Fruit fly (Drosophila melanogaster) whole organism, embryonic: ENCODE measurements around the gene CG12620.

Experiments
- Hr51 ChIP-seq, 2 experiments: fragments of 200-800 bp; sonication (Bioruptor generic); optimal IDR thresholded peaks; 2 replicates in 1 of 2; 3 replicates in 1 of 2; lab custom pipeline; 2016 to 2018; ENCODE audit warnings: missing biosample characterization in 2 of 2, missing genetic modification characterization in 2 of 2, mild to moderate bottlenecking in 1 of 2, moderate library complexity in 1 of 2
- sna ChIP-seq: fragments of 200-800 bp; sonication (Bioruptor generic); IDR thresholded peaks from 2 replicates; pipeline ENCODE4 v1.3.6; 2022; ENCODE audit warnings: missing biosample characterization, missing genetic modification characterization; ENCODE audit not compliant: partially characterized antibody

dm6 chr2L:17051835-17052234 lies 35.6 kb upstream of the CG12620 start:
- TF ChIP-seq sna: no peak
- TF ChIP-seq Hr51 (GFP tag; optimal IDR thresholded peaks at IDR 0.05; lab: Kevin White, UChicago): no peak
